In the genomic region with DNA sequence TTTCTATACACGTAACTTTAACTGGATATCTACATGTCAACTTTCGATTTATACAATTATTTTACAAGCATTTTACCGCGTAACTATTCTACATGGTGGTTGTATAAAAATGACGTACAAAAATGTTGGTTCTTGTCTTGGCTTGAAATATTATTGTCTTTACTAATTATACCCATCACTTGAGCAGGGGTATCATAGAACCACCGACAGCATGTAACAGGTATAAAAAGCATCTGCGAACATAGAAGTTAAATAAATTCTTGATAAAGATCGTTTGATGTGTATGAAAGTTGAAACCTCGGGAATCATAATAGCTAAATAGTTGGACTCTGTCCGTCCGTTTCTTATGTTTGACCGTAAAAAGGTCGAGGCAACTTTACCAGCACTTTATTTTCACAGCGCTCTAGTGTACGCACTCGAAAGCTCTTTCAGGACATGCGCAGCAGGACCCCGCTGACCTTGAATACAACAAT, we compare ENCODE assay signal across 1 fruit fly cellular context.
TF ChIP-seq lines count a peak whose summit lies in the region.

No protein-coding gene starts in this region.

TF ChIP-seq in whole organism, embryonic, 481 proteins besides CTCF, POLR2A, EP300 and RAD21 (continued from another document):
- TF ChIP-seq Ets97D (GFP tag; optimal IDR thresholded peaks at IDR 0.05; lab: Kevin White, UChicago), result no peak
- TF ChIP-seq scrt (GFP tag; optimal IDR thresholded peaks at IDR 0.05; lab: Kevin White, UChicago), result no peak
- no peak for TF ChIP-seq gro (GFP tag; optimal IDR thresholded peaks at IDR 0.05; lab: Kevin White, UChicago)
- TF ChIP-seq ssp (GFP tag; IDR thresholded peaks at IDR 0.05; lab: Robert Waterston, UW), result no peak
- no peak for TF ChIP-seq Tbp (GFP tag; optimal IDR thresholded peaks at IDR 0.05; lab: Kevin White, UChicago)
- peak; percentile 33 for TF ChIP-seq NC2β (GFP tag; optimal IDR thresholded peaks at IDR 0.05; lab: Kevin White, UChicago)
- TF ChIP-seq D (optimal IDR thresholded peaks at IDR 0.05; lab: Kevin White, UChicago), result no peak
- TF ChIP-seq D (GFP tag; optimal IDR thresholded peaks at IDR 0.05; lab: Kevin White, UChicago), result no peak
- TF ChIP-seq peb (GFP tag; IDR thresholded peaks at IDR 0.05; lab: Robert Waterston, UW), result no peak
- no peak for TF ChIP-seq Hmx (GFP tag; optimal IDR thresholded peaks at IDR 0.05; lab: Kevin White, UChicago)
- no peak for TF ChIP-seq tup (GFP tag; optimal IDR thresholded peaks at IDR 0.05; lab: Kevin White, UChicago)
- TF ChIP-seq lilli (GFP tag; optimal IDR thresholded peaks at IDR 0.05; lab: Kevin White, UChicago), result peak; percentile 64
- TF ChIP-seq CG11247 (GFP tag; IDR thresholded peaks at IDR 0.05; lab: Robert Waterston, UW), result 0 out of 2 replicates have a peak, but pooled peaks have one; percentile 37
- TF ChIP-seq CG13424 (tag; optimal IDR thresholded peaks at IDR 0.05; lab: Kevin White, UChicago), result peak; percentile 59
- TF ChIP-seq CG9437 (GFP tag; optimal IDR thresholded peaks at IDR 0.05; lab: Kevin White, UChicago), result peak; percentile 17
- TF ChIP-seq CG10431 (GFP tag; optimal IDR thresholded peaks at IDR 0.05; lab: Kevin White, UChicago), result no peak
- peak; percentile 28 for TF ChIP-seq Chrac-16 (GFP tag; optimal IDR thresholded peaks at IDR 0.05; lab: Kevin White, UChicago)
- no peak for TF ChIP-seq her (GFP tag; optimal IDR thresholded peaks at IDR 0.05; lab: Kevin White, UChicago)
- peak; percentile 44 for TF ChIP-seq E2f2 (GFP tag; IDR thresholded peaks at IDR 0.05; lab: Robert Waterston, UW)
- TF ChIP-seq Blimp-1 (GFP tag; optimal IDR thresholded peaks at IDR 0.05; lab: Kevin White, UChicago), result peak; percentile 31
- no peak for TF ChIP-seq nau (GFP tag; optimal IDR thresholded peaks at IDR 0.05; lab: Kevin White, UChicago)
- no peak for TF ChIP-seq CG8290 (GFP tag; optimal IDR thresholded peaks at IDR 0.05; lab: Kevin White, UChicago)
- peak in 1 of 2 experiments; percentile 75 for TF ChIP-seq CG8290 (tag; optimal IDR thresholded peaks at IDR 0.05; lab: Kevin White, UChicago)
- TF ChIP-seq CG4730 (GFP tag; IDR thresholded peaks at IDR 0.05; lab: Robert Waterston, UW), result 0 out of 2 replicates have a peak, but pooled peaks have one; percentile 8
- TF ChIP-seq jumu (GFP tag; optimal IDR thresholded peaks at IDR 0.05; lab: Kevin White, UChicago), result peak; percentile 31
- TF ChIP-seq Atf3 (GFP tag; optimal IDR thresholded peaks at IDR 0.05; lab: Kevin White, UChicago), result peak; percentile 43
- no peak for TF ChIP-seq gcm2 (GFP tag; optimal IDR thresholded peaks at IDR 0.05; lab: Kevin White, UChicago)
- TF ChIP-seq bowl (GFP tag; IDR thresholded peaks at IDR 0.05; lab: Robert Waterston, UW), result no peak
- no peak for TF ChIP-seq CG7271 (tag; optimal IDR thresholded peaks at IDR 0.05; lab: Kevin White, UChicago)
- no peak for TF ChIP-seq tio (GFP tag; optimal IDR thresholded peaks at IDR 0.05; lab: Kevin White, UChicago)
- peak; percentile 90 for TF ChIP-seq Ets65A (GFP tag; lab: Kevin White, UChicago)
- TF ChIP-seq CG1233 (GFP tag; optimal IDR thresholded peaks at IDR 0.05; lab: Kevin White, UChicago), result no peak
- no peak for TF ChIP-seq mld (GFP tag; IDR thresholded peaks at IDR 0.05; lab: Robert Waterston, UW; ENCODE audit: partially characterized antibody)
- peak; percentile 9 for TF ChIP-seq HHEX (GFP tag; optimal IDR thresholded peaks at IDR 0.05; lab: Kevin White, UChicago)
- TF ChIP-seq org-1 (GFP tag; optimal IDR thresholded peaks at IDR 0.05; lab: Kevin White, UChicago), result no peak
- TF ChIP-seq Rx (GFP tag; IDR thresholded peaks at IDR 0.05; lab: Robert Waterston, UW), result peak; percentile 36; the same call in 1 of the 2 replicates
- peak; percentile 19 for TF ChIP-seq Ssrp (tag; optimal IDR thresholded peaks at IDR 0.05; lab: Kevin White, UChicago)
- no peak for TF ChIP-seq pan (optimal IDR thresholded peaks at IDR 0.05; lab: Kevin White, UChicago)
- TF ChIP-seq pan (GFP tag; optimal IDR thresholded peaks at IDR 0.05 in 1 of 2, IDR thresholded peaks at IDR 0.05 in 1 of 2), result peak in 1 of 2 experiments; percentile 66
- peak; percentile 36; the same call in 1 of the 2 replicates for TF ChIP-seq lmd (GFP tag; IDR thresholded peaks at IDR 0.05; lab: Robert Waterston, UW)
- no peak for TF ChIP-seq CG14667 (GFP tag; IDR thresholded peaks at IDR 0.05; lab: Robert Waterston, UW)
- peak; percentile 20 for TF ChIP-seq MESR4 (GFP tag; optimal IDR thresholded peaks at IDR 0.05; lab: Kevin White, UChicago)
- peak; percentile 50 for TF ChIP-seq Xbp1 (GFP tag; optimal IDR thresholded peaks at IDR 0.05; lab: Kevin White, UChicago)
- peak; percentile 45 for TF ChIP-seq CG15514 (GFP tag; optimal IDR thresholded peaks at IDR 0.05; lab: Kevin White, UChicago)
- TF ChIP-seq tin (GFP tag; optimal IDR thresholded peaks at IDR 0.05; lab: Kevin White, UChicago), result no peak
- peak; percentile 90 for TF ChIP-seq Med (GFP tag; lab: Kevin White, UChicago)
- TF ChIP-seq CG11085 (GFP tag; IDR thresholded peaks at IDR 0.05; lab: Robert Waterston, UW), result 0 out of 2 replicates have a peak, but pooled peaks have one; percentile 39
- no peak for TF ChIP-seq Taf1 (GFP tag; IDR thresholded peaks at IDR 0.05; lab: Robert Waterston, UW)
- no peak for TF ChIP-seq cato (GFP tag; optimal IDR thresholded peaks at IDR 0.05; lab: Kevin White, UChicago; ENCODE audit: borderline replicate concordance)
- no peak for TF ChIP-seq CG7745 (tag; optimal IDR thresholded peaks at IDR 0.05; lab: Kevin White, UChicago)
- TF ChIP-seq Spps (tag; optimal IDR thresholded peaks at IDR 0.05; lab: Kevin White, UChicago), result no peak
- TF ChIP-seq CG15696 (tag; optimal IDR thresholded peaks at IDR 0.05; lab: Kevin White, UChicago), result no peak
- TF ChIP-seq sob (GFP tag; IDR thresholded peaks at IDR 0.05; lab: Robert Waterston, UW), result peak; percentile 53; the same call in 1 of the 2 replicates
- peak; percentile 69 for TF ChIP-seq grau (tag; optimal IDR thresholded peaks at IDR 0.05; lab: Kevin White, UChicago)
- no peak for TF ChIP-seq Jarid2 (GFP tag; optimal IDR thresholded peaks at IDR 0.05; lab: Kevin White, UChicago)
- peak; percentile 4 for TF ChIP-seq odd (GFP tag; optimal IDR thresholded peaks at IDR 0.05; lab: Kevin White, UChicago)
